Fruit fly (Drosophila melanogaster) whole organism, adult: ENCODE data around the gene Bcat.
A peak's percentile ranks its signal among the peaks of the same experiment; 100 is the strongest.

Experiments
- CG11617 ChIP-seq: fragments of 200-800 bp; sonication (Bioruptor generic); optimal IDR thresholded peaks from 2 replicates; lab custom pipeline; 2017; ENCODE audit warnings: mild to moderate bottlenecking, missing biosample characterization, missing genetic modification reagents, missing genetic modification characterization
- CG12768 ChIP-seq: fragments of 200-800 bp; sonication (Bioruptor generic); optimal IDR thresholded peaks from 2 replicates; lab custom pipeline; 2017; ENCODE audit warnings: missing biosample characterization, missing genetic modification characterization, mild to moderate bottlenecking, moderate library complexity, missing genetic modification reagents
- CG14711 ChIP-seq: fragments of 200-800 bp; sonication (Bioruptor generic); optimal IDR thresholded peaks from 2 replicates; lab custom pipeline; 2018; ENCODE audit warnings: missing biosample characterization, mild to moderate bottlenecking, missing genetic modification characterization, moderate library complexity
- CG1620 ChIP-seq: fragments of 200-800 bp; sonication (Bioruptor generic); optimal IDR thresholded peaks from 2 replicates; lab custom pipeline; 2016; ENCODE audit warnings: missing biosample characterization, missing genetic modification characterization
- CG33017 ChIP-seq: fragments of 200-800 bp; sonication (Bioruptor generic); optimal IDR thresholded peaks from 2 replicates; lab custom pipeline; 2018; ENCODE audit warnings: missing biosample characterization, mild to moderate bottlenecking, missing genetic modification characterization, moderate library complexity
- CG5204 ChIP-seq: fragments of 200-800 bp; sonication (Bioruptor generic); optimal IDR thresholded peaks from 2 replicates; lab custom pipeline; 2016; ENCODE audit warnings: missing biosample characterization, missing genetic modification characterization
- CG7045 ChIP-seq: fragments of 200-800 bp; sonication (Bioruptor generic); optimal IDR thresholded peaks from 2 replicates; lab custom pipeline; 2017; ENCODE audit warnings: missing biosample characterization, mild to moderate bottlenecking, missing genetic modification characterization
- CG7101 ChIP-seq: fragments of 200-800 bp; sonication (Bioruptor generic); optimal IDR thresholded peaks from 2 replicates; lab custom pipeline; 2018; ENCODE audit warnings: missing biosample characterization, mild to moderate bottlenecking, missing genetic modification characterization, moderate library complexity
- Clk ChIP-seq: fragments of 200-800 bp; sonication (Bioruptor generic); optimal IDR thresholded peaks from 2 replicates; lab custom pipeline; 2017; ENCODE audit warnings: missing biosample characterization, missing genetic modification characterization
- Crg-1 ChIP-seq: fragments of 200-800 bp; sonication (Bioruptor generic); optimal IDR thresholded peaks from 2 replicates; lab custom pipeline; 2016; ENCODE audit warnings: missing biosample characterization, missing genetic modification characterization
- Hr96 ChIP-seq: fragments of 200-800 bp; sonication (Bioruptor generic); optimal IDR thresholded peaks from 2 replicates; lab custom pipeline; 2016; ENCODE audit warnings: missing biosample characterization, missing genetic modification characterization
- Mnt ChIP-seq: fragments of 200-800 bp; sonication (Bioruptor generic); optimal IDR thresholded peaks from 2 replicates; lab custom pipeline; 2016; ENCODE audit warnings: missing biosample characterization, mild to moderate bottlenecking, missing genetic modification characterization
- bab1 ChIP-seq: fragments of 200-800 bp; sonication (Bioruptor generic); optimal IDR thresholded peaks from 3 replicates; lab custom pipeline; 2019; ENCODE audit warnings: missing biosample characterization, mild to moderate bottlenecking, missing genetic modification characterization, moderate library complexity
- cic ChIP-seq: fragments of 200-800 bp; sonication (Bioruptor generic); optimal IDR thresholded peaks from 2 replicates; lab custom pipeline; 2017; ENCODE audit warnings: missing biosample characterization, mild to moderate bottlenecking, missing genetic modification characterization, moderate library complexity
- cnc ChIP-seq, 2 experiments: fragments of >200 bp; optimal IDR thresholded peaks; 2 replicates each; lab custom pipeline; 2017
- kay ChIP-seq: fragments of 200-800 bp; sonication (Bioruptor generic); peaks from one replicate; lab custom pipeline; 2016; ENCODE audit warnings: missing biosample characterization, missing genetic modification characterization, borderline replicate concordance
- ovo ChIP-seq: fragments of 200-800 bp; sonication (Bioruptor generic); optimal IDR thresholded peaks from 2 replicates; lab custom pipeline; 2016; ENCODE audit warnings: missing biosample characterization, missing genetic modification characterization
- pad ChIP-seq: fragments of 200-800 bp; sonication (Bioruptor generic); optimal IDR thresholded peaks from 3 replicates; lab custom pipeline; 2017; ENCODE audit warnings: missing biosample characterization, missing genetic modification characterization, mild to moderate bottlenecking, moderate library complexity, missing genetic modification reagents
- tj ChIP-seq: fragments of 200-800 bp; sonication (Bioruptor generic); optimal IDR thresholded peaks from 3 replicates; lab custom pipeline; 2017; ENCODE audit warnings: missing biosample characterization, mild to moderate bottlenecking, missing genetic modification characterization, moderate library complexity
- toe ChIP-seq: fragments of 200-800 bp; sonication (Bioruptor generic); optimal IDR thresholded peaks from 2 replicates; lab custom pipeline; 2016; ENCODE audit warnings: missing biosample characterization, missing genetic modification characterization

Bcat gene

DNA sequence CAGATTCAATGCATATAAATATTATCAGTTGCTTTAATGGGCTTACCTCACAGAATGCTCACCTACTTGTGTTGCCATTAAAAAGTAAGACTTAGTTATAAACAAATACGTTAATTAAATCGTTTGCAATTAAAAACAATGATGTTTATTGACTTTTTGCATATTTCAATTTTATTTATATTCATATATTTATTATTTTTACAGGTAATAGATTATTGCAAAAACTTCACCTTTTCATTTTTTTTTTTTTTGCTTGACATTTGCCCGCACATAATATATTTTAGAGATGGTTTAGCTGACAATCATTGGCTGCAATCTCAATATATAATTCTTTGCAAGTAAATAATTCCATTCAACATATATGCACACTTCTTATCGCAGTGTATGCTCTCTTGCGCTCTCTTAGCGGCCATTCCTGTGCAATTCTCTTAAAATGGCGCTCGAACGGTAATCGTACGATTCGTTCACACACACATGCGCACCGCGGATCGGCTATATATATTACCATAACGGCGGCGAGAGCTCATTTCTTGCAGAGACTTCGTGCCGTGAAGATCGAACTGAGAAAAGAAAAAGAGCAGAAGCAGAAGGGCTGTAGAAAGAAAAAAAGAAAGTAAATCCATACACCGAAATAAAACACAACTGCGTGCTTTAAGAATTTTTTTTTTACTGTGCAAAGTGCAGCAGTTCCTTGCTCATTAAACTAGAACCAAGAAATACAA, at the start of gene Bcat:
TSS of gene Bcat (plus strand) at position 522 of the 722 bp plus-strand sequence.
- peak; percentile 51 for TF ChIP-seq Hr96 (GFP tag; lab: Kevin White, UChicago)
- TF ChIP-seq Crg-1 (GFP tag; lab: Kevin White, UChicago), result no peak
- no peak for TF ChIP-seq CG33017 (tag; lab: Kevin White, UChicago)
- TF ChIP-seq CG5204 (GFP tag; lab: Kevin White, UChicago), result peak; percentile 15
- no peak for TF ChIP-seq toe
- no peak for TF ChIP-seq cnc (optimal IDR thresholded peaks at IDR 0.05; lab: Kevin White, UChicago)
- peak; percentile 58 for TF ChIP-seq CG14711 (tag; lab: Kevin White, UChicago)
- TF ChIP-seq cic (GFP tag; lab: Kevin White, UChicago), result no peak
- peak; percentile 6 for TF ChIP-seq tj (GFP tag; lab: Kevin White, UChicago)
- TF ChIP-seq CG7045 (GFP tag; lab: Kevin White, UChicago), result no peak
- peak; percentile 36 for TF ChIP-seq ovo (GFP tag; lab: Kevin White, UChicago)
- no peak for TF ChIP-seq Clk (GFP tag; lab: Kevin White, UChicago)
- peak; percentile 76 for TF ChIP-seq CG11617 (GFP tag; lab: Kevin White, UChicago)
- peak; percentile 40 for TF ChIP-seq pad (GFP tag; lab: Kevin White, UChicago)
- TF ChIP-seq CG12768, result no peak
- TF ChIP-seq CG1620 (GFP tag; lab: Kevin White, UChicago), result peak; percentile 24
- peak; percentile 51 for TF ChIP-seq CG7101
- peak; percentile 81 for TF ChIP-seq Mnt (GFP tag; lab: Kevin White, UChicago)
- TF ChIP-seq bab1 (GFP tag; lab: Kevin White, UChicago), result peak; percentile 75
- peak; percentile 11 for TF ChIP-seq kay (GFP tag; lab: Kevin White, UChicago)

DNA sequence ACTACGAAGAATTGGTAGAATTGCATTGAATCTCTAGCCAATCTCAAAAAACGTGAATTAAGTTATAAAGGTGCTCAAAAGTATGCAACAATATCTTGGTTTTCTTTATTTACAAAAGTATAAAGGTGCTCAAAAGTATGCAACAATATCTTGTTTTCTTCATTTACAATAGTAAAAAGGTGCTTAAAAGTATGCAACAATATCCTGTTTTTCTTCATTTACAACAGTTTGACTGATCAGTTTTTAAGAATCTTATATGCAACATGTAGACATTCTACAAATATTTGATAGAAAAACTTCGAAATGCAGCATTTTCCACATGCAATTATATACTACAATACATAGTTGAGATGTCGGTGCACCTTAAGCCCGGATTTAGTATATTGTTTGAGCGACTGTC, 49.7 kb upstream of the Bcat start:
- no peak for TF ChIP-seq Mnt (GFP tag; lab: Kevin White, UChicago)
- no peak for TF ChIP-seq ovo (GFP tag; lab: Kevin White, UChicago)

DNA sequence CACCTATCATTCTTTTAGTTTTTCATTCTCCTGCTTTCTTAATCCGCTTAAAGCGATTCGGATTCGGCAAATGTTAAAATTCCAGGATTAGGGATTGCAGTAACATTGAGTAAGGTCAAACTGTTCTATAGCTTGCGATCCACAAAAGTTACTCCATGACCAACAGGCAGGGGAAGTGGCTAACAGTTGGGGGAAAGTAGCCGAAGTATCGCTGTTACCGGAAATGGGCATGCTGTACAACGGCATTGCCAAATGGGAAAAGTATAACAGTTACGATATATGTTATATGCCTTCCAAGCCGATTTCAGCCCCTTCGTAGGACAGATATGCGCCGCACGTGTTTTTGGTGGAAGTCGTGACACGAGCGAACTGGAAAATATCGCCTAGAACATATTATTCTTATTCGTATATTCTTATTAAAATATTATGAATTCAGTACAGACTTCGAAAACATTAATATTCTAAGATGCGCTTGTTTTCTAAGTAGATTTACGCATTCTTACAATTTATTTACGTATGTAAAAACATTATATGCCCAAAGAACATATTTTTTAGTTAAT, 38.4 kb upstream of the Bcat start:
- TF ChIP-seq CG1620 (GFP tag; lab: Kevin White, UChicago) (no peak), CG5204 (GFP tag; lab: Kevin White, UChicago) (no peak), pad (GFP tag; lab: Kevin White, UChicago) (peak; percentile 96)

DNA sequence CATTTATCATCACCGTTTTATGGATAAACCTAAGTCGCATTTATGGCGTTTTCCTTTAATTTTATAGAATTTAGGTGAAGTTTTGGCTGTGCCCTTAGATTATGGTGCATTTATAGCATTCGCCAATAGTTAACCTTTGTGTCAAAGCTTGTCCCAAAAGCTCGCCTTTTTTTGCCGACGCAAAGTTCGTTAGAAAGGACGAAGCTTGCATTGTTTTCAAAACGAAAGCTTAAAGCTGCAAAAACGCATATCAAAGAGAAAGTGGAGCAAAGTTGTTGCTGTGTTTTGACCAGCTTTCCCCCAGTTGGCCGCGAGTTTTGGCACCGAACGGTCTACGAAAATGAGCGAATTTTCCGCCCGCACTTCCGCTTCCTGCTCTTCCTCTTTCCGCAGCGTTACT, 37.8 kb upstream of the Bcat start, which contains the start of gene Syt12:
TSS of gene Syt12 (plus strand) at position 301 of the 400 bp plus-strand sequence.
- no peak for TF ChIP-seq CG7045 (GFP tag; lab: Kevin White, UChicago)
- TF ChIP-seq cic (GFP tag; lab: Kevin White, UChicago), result no peak
- no peak for TF ChIP-seq CG11617 (GFP tag; lab: Kevin White, UChicago)
- TF ChIP-seq toe, result no peak
- TF ChIP-seq ovo (GFP tag; lab: Kevin White, UChicago), result no peak
- TF ChIP-seq cnc (optimal IDR thresholded peaks at IDR 0.05; lab: Kevin White, UChicago), result no peak
- TF ChIP-seq kay (GFP tag; lab: Kevin White, UChicago), result no peak
- TF ChIP-seq CG7101, result no peak
- TF ChIP-seq CG1620 (GFP tag; lab: Kevin White, UChicago), result no peak
- no peak for TF ChIP-seq bab1 (GFP tag; lab: Kevin White, UChicago)
- no peak for TF ChIP-seq CG5204 (GFP tag; lab: Kevin White, UChicago)
- TF ChIP-seq CG14711 (tag; lab: Kevin White, UChicago), result no peak
- no peak for TF ChIP-seq Crg-1 (GFP tag; lab: Kevin White, UChicago)
- TF ChIP-seq Mnt (GFP tag; lab: Kevin White, UChicago), result no peak
- no peak for TF ChIP-seq pad (GFP tag; lab: Kevin White, UChicago)
- no peak for TF ChIP-seq Hr96 (GFP tag; lab: Kevin White, UChicago)

DNA sequence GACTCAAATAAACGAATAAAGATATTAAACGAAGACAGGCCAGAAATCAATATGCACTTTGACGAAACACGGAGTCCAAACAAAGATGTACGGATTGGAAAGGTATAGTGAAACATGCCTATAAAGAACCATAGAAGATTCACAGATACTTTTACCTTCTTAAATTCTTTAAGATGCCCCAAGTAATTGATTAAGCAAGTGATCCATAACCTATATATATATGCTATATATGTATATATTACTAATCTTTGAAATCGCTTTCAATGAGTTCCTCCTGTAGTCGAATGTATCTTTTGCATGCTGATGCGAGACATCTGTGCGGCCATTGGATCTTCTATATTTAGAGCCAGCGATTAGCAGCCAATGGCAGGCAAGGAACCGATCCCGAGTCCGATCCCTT, 28.6 kb upstream of the Bcat start, which contains the start of gene dmrt11E:
TSS of gene dmrt11E (plus strand) at position 43 of the 400 bp plus-strand sequence.
- no peak for TF ChIP-seq Hr96 (GFP tag; lab: Kevin White, UChicago)
- no peak for TF ChIP-seq ovo (GFP tag; lab: Kevin White, UChicago)
- no peak for TF ChIP-seq kay (GFP tag; lab: Kevin White, UChicago)
- no peak for TF ChIP-seq tj (GFP tag; lab: Kevin White, UChicago)
- TF ChIP-seq bab1 (GFP tag; lab: Kevin White, UChicago), result no peak
- no peak for TF ChIP-seq Crg-1 (GFP tag; lab: Kevin White, UChicago)
- TF ChIP-seq cic (GFP tag; lab: Kevin White, UChicago), result no peak
- no peak for TF ChIP-seq Mnt (GFP tag; lab: Kevin White, UChicago)
- no peak for TF ChIP-seq Clk (GFP tag; lab: Kevin White, UChicago)

DNA sequence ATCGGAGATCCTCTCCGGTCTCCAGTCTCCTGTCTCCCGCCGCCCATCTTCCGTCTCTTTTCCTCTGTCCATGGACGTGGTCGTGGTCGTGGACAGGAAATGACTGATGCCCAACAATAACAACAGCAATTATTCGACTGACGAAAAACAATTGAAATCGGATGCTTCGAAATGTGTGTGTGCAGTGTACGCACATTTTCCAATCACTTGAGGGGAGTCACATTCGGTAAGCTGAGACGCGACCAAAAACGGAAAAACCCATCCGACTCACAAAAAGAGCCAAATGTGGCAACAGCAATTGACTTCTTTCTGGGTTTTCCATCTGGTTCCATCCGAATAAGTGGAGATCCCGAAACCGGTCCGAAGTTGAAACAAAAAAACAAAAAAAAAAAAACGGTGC, 27.3 kb upstream of the Bcat start:
- TF ChIP-seq kay (GFP tag; lab: Kevin White, UChicago) (no peak), cnc (optimal IDR thresholded peaks at IDR 0.05; lab: Kevin White, UChicago) (no peak), CG12768 (no peak), ovo (GFP tag; lab: Kevin White, UChicago) (no peak), Clk (GFP tag; lab: Kevin White, UChicago) (no peak), tj (GFP tag; lab: Kevin White, UChicago) (no peak), CG33017 (tag; lab: Kevin White, UChicago) (no peak), CG7101 (no peak), pad (GFP tag; lab: Kevin White, UChicago) (no peak), toe (no peak), Hr96 (GFP tag; lab: Kevin White, UChicago) (no peak), Crg-1 (GFP tag; lab: Kevin White, UChicago) (no peak), CG14711 (tag; lab: Kevin White, UChicago) (no peak), CG7045 (GFP tag; lab: Kevin White, UChicago) (no peak), CG5204 (GFP tag; lab: Kevin White, UChicago) (no peak), bab1 (GFP tag; lab: Kevin White, UChicago) (no peak), Mnt (GFP tag; lab: Kevin White, UChicago) (no peak), CG11617 (GFP tag; lab: Kevin White, UChicago) (no peak), CG1620 (GFP tag; lab: Kevin White, UChicago) (no peak)
